Worm (Caenorhabditis elegans) whole organism, L4/young adult: ENCODE data around the gene ZK697.8.

Experiments
- W03F9.2 ChIP-seq: fragments of 150-350 bp; optimal IDR thresholded peaks from 2 replicates; lab custom pipeline; 2014; ENCODE audit warnings: missing biosample characterization, missing genetic modification characterization
- dao-5 ChIP-seq: sonication (generic microtip); optimal IDR thresholded peaks from 2 replicates; lab custom pipeline; 2016; ENCODE audit warnings: missing genotype, missing genetic modification characterization, moderate library complexity, missing compliant biosample characterization
- him-1 ChIP-seq: sonication (generic microtip); optimal IDR thresholded peaks from 2 replicates; lab custom pipeline; 2016; ENCODE audit warnings: missing genotype, missing genetic modification reagents, missing genetic modification characterization, missing compliant biosample characterization

ce11 chrV:1741074-1741473 lies 7.9 kb downstream of the ZK697.8 start, which contains the start of gene srab-25:
- TF ChIP-seq him-1 (tag; lab: Kevin White, UChicago): no peak
- no peak for TF ChIP-seq dao-5 (tag; lab: Kevin White, UChicago)
- no peak for TF ChIP-seq W03F9.2 (tag; lab: Kevin White, UChicago)
